Worm (Caenorhabditis elegans) whole organism, early embryonic: ENCODE measurements around the gene Y75B8A.63.

Experiments
- aly-1 ChIP-seq: sonication (generic microtip); optimal IDR thresholded peaks from 2 replicates; lab custom pipeline; 2016; ENCODE audit warnings: missing genetic modification characterization, missing compliant biosample characterization
- ama-1 ChIP-seq: fragments of 150-350 bp; optimal IDR thresholded peaks from 2 replicates; lab custom pipeline; 2014
- ceh-36 ChIP-seq: sonication (generic microtip); optimal IDR thresholded peaks from 2 replicates; lab custom pipeline; 2016; ENCODE audit warnings: missing genetic modification characterization, inconsistent platforms, missing compliant biosample characterization
- ets-7 ChIP-seq: sonication (generic microtip); optimal IDR thresholded peaks from 2 replicates; lab custom pipeline; 2016; ENCODE audit warnings: missing genotype, missing genetic modification characterization, missing compliant biosample characterization
- flt-1 ChIP-seq: fragments of 200-800 bp; sonication (Bioruptor generic); IDR thresholded peaks from 2 replicates; pipeline ENCODE4 v1.3.6; 2022; ENCODE audit warnings: missing genetic modification characterization, missing compliant biosample characterization
- hmbx-1 ChIP-seq: sonication (generic microtip); optimal IDR thresholded peaks from 2 replicates; lab custom pipeline; 2016; ENCODE audit warnings: mild to moderate bottlenecking, missing genetic modification characterization, missing compliant biosample characterization
- hmg-4 ChIP-seq: fragments of 200-800 bp; sonication (Bioruptor generic); optimal IDR thresholded peaks from 2 replicates; lab custom pipeline; 2018; ENCODE audit warnings: mild to moderate bottlenecking, missing genetic modification characterization, missing compliant biosample characterization
- hnd-1 ChIP-seq: sonication (generic microtip); optimal IDR thresholded peaks from 2 replicates; lab custom pipeline; 2016; ENCODE audit warnings: missing genetic modification characterization, missing compliant biosample characterization
- pes-1 ChIP-seq: fragments of 200-800 bp; sonication (Bioruptor generic); IDR thresholded peaks from 2 replicates; pipeline ENCODE4 v1.3.6; 2022; ENCODE audit warnings: missing genetic modification reagents, missing genetic modification characterization, missing compliant biosample characterization
- scrt-1 ChIP-seq: fragments of 200-800 bp; sonication (Bioruptor generic); IDR thresholded peaks from 2 replicates; pipeline ENCODE4 v1.3.6; 2022; ENCODE audit warnings: missing genetic modification characterization, missing compliant biosample characterization
- sea-1 ChIP-seq: fragments of 200-800 bp; sonication (Bioruptor generic); conservative IDR thresholded peaks from 2 replicates; pipeline ENCODE4 v1.3.6; 2022; ENCODE audit warnings: missing genetic modification characterization, missing compliant biosample characterization
- tbx-11 ChIP-seq: fragments of 200-800 bp; sonication (Bioruptor generic); IDR thresholded peaks from 2 replicates; pipeline ENCODE4 v1.3.6; 2022; ENCODE audit warnings: missing genetic modification characterization, missing compliant biosample characterization
- tra-4 ChIP-seq: sonication (generic microtip); optimal IDR thresholded peaks from 2 replicates; lab custom pipeline; 2017; ENCODE audit warnings: missing genetic modification characterization, missing compliant biosample characterization

- TF ChIP-seq hmbx-1 (tag; lab: Kevin White, UChicago) = no peak
- no peak for TF ChIP-seq flt-1
- no peak for TF ChIP-seq hmg-4 (GFP tag; lab: Kevin White, UChicago)
- no peak for TF ChIP-seq ets-7 (tag; lab: Kevin White, UChicago)
- no peak for TF ChIP-seq aly-1 (tag; lab: Kevin White, UChicago)
- TF ChIP-seq scrt-1 (GFP tag; lab: Robert Waterston, UW) = no peak
- TF ChIP-seq ama-1 (lab: Kevin White, UChicago) = no peak
- TF ChIP-seq ceh-36 (tag; lab: Kevin White, UChicago) = no peak
- no peak for TF ChIP-seq tra-4 (tag; lab: Kevin White, UChicago)
- TF ChIP-seq hnd-1 = no peak
- no peak for TF ChIP-seq pes-1 (GFP tag; lab: Robert Waterston, UW)
- TF ChIP-seq tbx-11 (GFP tag; lab: Robert Waterston, UW) = no peak
- TF ChIP-seq sea-1 = no peak
These were observed 49.0 kb upstream of the Y75B8A.63 start for ce11 chrIII:12278766-12279165.
